Fruit fly (Drosophila melanogaster): ENCODE data around the gene eIF2Balpha.

DNA sequence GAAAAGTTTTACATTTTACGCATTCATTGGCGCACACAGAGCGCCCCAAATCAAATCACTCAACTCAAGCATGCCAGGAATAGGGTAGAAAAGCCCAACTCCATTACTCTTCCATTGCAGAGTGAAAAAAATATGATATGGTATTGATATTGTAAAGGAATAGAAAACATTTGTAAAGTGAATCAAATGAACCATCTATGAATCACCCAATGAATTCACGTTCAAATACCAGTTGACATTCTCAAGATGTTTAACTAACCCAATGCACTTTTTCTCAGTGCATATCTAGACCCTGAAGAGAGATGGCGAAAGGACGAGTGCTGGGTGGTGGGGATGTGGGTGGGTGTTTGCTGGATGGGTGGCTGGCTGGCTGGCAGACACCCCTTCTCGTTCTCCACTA is 42.9 kb upstream of the eIF2Balpha start:
- no peak for TF ChIP-seq Mio (GFP tag; optimal IDR thresholded peaks at IDR 0.05)
- no peak for TF ChIP-seq Dif (GFP tag; optimal IDR thresholded peaks at IDR 0.05; ENCODE audit: partially characterized antibody)
- TF ChIP-seq h (GFP tag; optimal IDR thresholded peaks at IDR 0.05): peak; percentile 46
- no peak for TF ChIP-seq Jra (GFP tag; optimal IDR thresholded peaks at IDR 0.05)
- no peak for TF ChIP-seq Hr83 (GFP tag; optimal IDR thresholded peaks at IDR 0.05; ENCODE audit: poor library complexity, severe bottlenecking)

All from whole organism, wandering third instar larva.